Fruit fly (Drosophila melanogaster) whole organism, embryonic: Measurements from ENCODE around the gene CG31313.
A peak's percentile ranks its signal among the peaks of the same experiment; 100 is the strongest.

ENCODE experiments used
- B-H1 ChIP-seq: fragments of 200-800 bp; sonication (Bioruptor generic); IDR thresholded peaks from 3 replicates; pipeline ENCODE4 v1.3.6; 2022; ENCODE audit warnings: missing biosample characterization, missing genetic modification characterization
- BtbVII ChIP-seq: fragments of 200-800 bp; sonication (Bioruptor generic); optimal IDR thresholded peaks from 3 replicates; lab custom pipeline; 2017; ENCODE audit warnings: missing biosample characterization, mild to moderate bottlenecking, missing genetic modification characterization
- CG10209 ChIP-seq: fragments of 200-800 bp; sonication (Bioruptor generic); optimal IDR thresholded peaks from 3 replicates; lab custom pipeline; 2017; ENCODE audit warnings: missing biosample characterization, mild to moderate bottlenecking, missing genetic modification characterization, missing genetic modification reagents
- CG10431 ChIP-seq: fragments of 200-800 bp; sonication (Bioruptor generic); optimal IDR thresholded peaks from 3 replicates; lab custom pipeline; 2018; ENCODE audit warnings: missing biosample characterization, mild to moderate bottlenecking, missing genetic modification characterization
- CG10979 ChIP-seq: fragments of 200-800 bp; sonication (Bioruptor generic); optimal IDR thresholded peaks from 2 replicates; lab custom pipeline; 2018; ENCODE audit warnings: missing biosample characterization, mild to moderate bottlenecking, missing genetic modification characterization, moderate library complexity
- CG15696 ChIP-seq: fragments of 200-800 bp; sonication (Bioruptor generic); optimal IDR thresholded peaks from 2 replicates; lab custom pipeline; 2019; ENCODE audit warnings: missing biosample characterization, mild to moderate bottlenecking, missing genetic modification characterization, moderate library complexity
- CG16815 ChIP-seq: fragments of 200-800 bp; sonication (Bioruptor generic); optimal IDR thresholded peaks from 3 replicates; lab custom pipeline; 2017; ENCODE audit warnings: missing biosample characterization, mild to moderate bottlenecking, missing genetic modification characterization
- CG16863 ChIP-seq: fragments of 200-800 bp; sonication (Bioruptor generic); optimal IDR thresholded peaks from 3 replicates; lab custom pipeline; 2016; ENCODE audit warnings: missing biosample characterization, missing genetic modification characterization
- CG17361 ChIP-seq: fragments of 200-800 bp; sonication (Bioruptor generic); IDR thresholded peaks from 3 replicates; pipeline ENCODE4 v1.3.6; 2022; ENCODE audit warnings: missing biosample characterization, missing genetic modification characterization
- CG17802 ChIP-seq: fragments of 200-800 bp; sonication (Bioruptor generic); optimal IDR thresholded peaks from 2 replicates; lab custom pipeline; 2018; ENCODE audit warnings: missing biosample characterization, mild to moderate bottlenecking, missing genetic modification characterization, moderate library complexity
- CG1792 ChIP-seq: fragments of 200-800 bp; sonication (Bioruptor generic); optimal IDR thresholded peaks from 2 replicates; lab custom pipeline; 2016; ENCODE audit warnings: missing biosample characterization, missing genetic modification characterization
- CG1832 ChIP-seq: fragments of 200-800 bp; sonication (Bioruptor generic); optimal IDR thresholded peaks from 2 replicates; lab custom pipeline; 2017; ENCODE audit warnings: missing biosample characterization, mild to moderate bottlenecking, missing genetic modification characterization, inconsistent platforms
- CG18476 ChIP-seq: fragments of 200-800 bp; sonication (Bioruptor generic); optimal IDR thresholded peaks from 2 replicates; lab custom pipeline; 2016; ENCODE audit warnings: missing biosample characterization, mild to moderate bottlenecking, missing genetic modification characterization
- CG2116 ChIP-seq: fragments of 200-800 bp; sonication (Bioruptor generic); optimal IDR thresholded peaks from 3 replicates; lab custom pipeline; 2018; ENCODE audit warnings: missing biosample characterization, mild to moderate bottlenecking, missing genetic modification characterization
- CG33557 ChIP-seq: fragments of 200-800 bp; sonication (Bioruptor generic); optimal IDR thresholded peaks from 2 replicates; lab custom pipeline; 2019; ENCODE audit warnings: missing biosample characterization, mild to moderate bottlenecking, missing genetic modification characterization, moderate library complexity
- CG43689 ChIP-seq: fragments of 200-800 bp; sonication (Bioruptor generic); IDR thresholded peaks from 2 replicates; pipeline ENCODE4 v1.3.6; 2022; ENCODE audit warnings: missing biosample characterization, missing genetic modification characterization
- CG4730 ChIP-seq: fragments of 200-800 bp; sonication (Bioruptor generic); IDR thresholded peaks from 2 replicates; pipeline ENCODE4 v1.3.6; 2022; ENCODE audit warnings: missing biosample characterization, missing genetic modification characterization
- CG6175 ChIP-seq: fragments of 200-800 bp; sonication (Bioruptor generic); IDR thresholded peaks from 3 replicates; pipeline ENCODE4 v1.3.6; 2022; ENCODE audit warnings: missing biosample characterization, missing genetic modification characterization
- CG6272 ChIP-seq: fragments of 200-800 bp; sonication (Bioruptor generic); IDR thresholded peaks from 2 replicates; pipeline ENCODE4 v1.3.6; 2022; ENCODE audit warnings: missing biosample characterization, missing genetic modification characterization
- CG6654 ChIP-seq: fragments of 200-800 bp; sonication (Bioruptor generic); optimal IDR thresholded peaks from 2 replicates; lab custom pipeline; 2017; ENCODE audit warnings: missing biosample characterization, mild to moderate bottlenecking, missing genetic modification characterization
- CG6689 ChIP-seq: fragments of 200-800 bp; sonication (Bioruptor generic); IDR thresholded peaks from 2 replicates; pipeline ENCODE4 v1.3.6; 2022; ENCODE audit warnings: missing biosample characterization, missing genetic modification characterization
- CG6791 ChIP-seq: fragments of 200-800 bp; sonication (Bioruptor generic); IDR thresholded peaks from 3 replicates; pipeline ENCODE4 v1.3.6; 2022; ENCODE audit warnings: missing biosample characterization, missing genetic modification characterization; ENCODE audit not compliant: partially characterized antibody
- CG6813 ChIP-seq: fragments of 200-800 bp; sonication (Bioruptor generic); optimal IDR thresholded peaks from 2 replicates; lab custom pipeline; 2017; ENCODE audit warnings: missing biosample characterization, missing genetic modification characterization, mild to moderate bottlenecking, moderate library complexity, missing genetic modification reagents
- CG6854 ChIP-seq: fragments of 200-800 bp; sonication (Bioruptor generic); optimal IDR thresholded peaks from 3 replicates; lab custom pipeline; 2017; ENCODE audit warnings: missing biosample characterization, mild to moderate bottlenecking, missing genetic modification characterization
- CG7372 ChIP-seq: fragments of 200-800 bp; sonication (Bioruptor generic); IDR thresholded peaks from 2 replicates; pipeline ENCODE4 v1.3.6; 2022; ENCODE audit warnings: missing biosample characterization, missing genetic modification characterization
- CG8290 ChIP-seq, 3 experiments: fragments of 200-800 bp; sonication (Bioruptor generic); optimal IDR thresholded peaks; 2 replicates each; lab custom pipeline; 2016 to 2019; ENCODE audit warnings: missing biosample characterization in 3 of 3, missing genetic modification characterization in 3 of 3, mild to moderate bottlenecking in 2 of 3, moderate library complexity in 1 of 3
- E2f1 ChIP-seq: fragments of 200-800 bp; sonication (Bioruptor generic); IDR thresholded peaks from 2 replicates; pipeline ENCODE4 v1.3.6; 2022; ENCODE audit warnings: missing biosample characterization, missing genetic modification characterization
- H2.0 ChIP-seq: fragments of 200-800 bp; sonication (Bioruptor generic); IDR thresholded peaks from 2 replicates; pipeline ENCODE4 v1.3.6; 2022; ENCODE audit warnings: missing biosample characterization, missing genetic modification characterization
- HLH54F ChIP-seq: fragments of 200-800 bp; sonication (Bioruptor generic); optimal IDR thresholded peaks from 3 replicates; lab custom pipeline; 2016; ENCODE audit warnings: missing biosample characterization, missing genetic modification characterization
- MBD-R2 ChIP-seq: fragments of 200-800 bp; sonication (Bioruptor generic); IDR thresholded peaks from 2 replicates; pipeline ENCODE4 v1.3.6; 2022; ENCODE audit warnings: missing biosample characterization, missing genetic modification characterization
- NC2β ChIP-seq: fragments of 200-800 bp; sonication (Bioruptor generic); optimal IDR thresholded peaks from 2 replicates; lab custom pipeline; 2016; ENCODE audit warnings: missing biosample characterization, missing genetic modification characterization
- NFAT ChIP-seq: fragments of 200-800 bp; sonication (Bioruptor generic); IDR thresholded peaks from 2 replicates; pipeline ENCODE4 v1.3.6; 2022; ENCODE audit warnings: missing biosample characterization, missing genetic modification characterization
- Side ChIP-seq: fragments of 200-800 bp; sonication (Bioruptor generic); optimal IDR thresholded peaks from 2 replicates; lab custom pipeline; 2016; ENCODE audit warnings: missing biosample characterization, missing genetic modification characterization
- YL-1 ChIP-seq: fragments of 200-800 bp; sonication (Bioruptor generic); optimal IDR thresholded peaks from 3 replicates; lab custom pipeline; 2017; ENCODE audit warnings: missing biosample characterization, mild to moderate bottlenecking, missing genetic modification characterization
- bowl ChIP-seq: fragments of 200-800 bp; sonication (Bioruptor generic); IDR thresholded peaks from 2 replicates; pipeline ENCODE4 v1.3.6; 2022; ENCODE audit warnings: missing biosample characterization, missing genetic modification characterization
- cato ChIP-seq: fragments of 200-800 bp; sonication (Bioruptor generic); optimal IDR thresholded peaks from 2 replicates; lab custom pipeline; 2016; ENCODE audit warnings: missing biosample characterization, missing genetic modification characterization, borderline replicate concordance
- ci ChIP-seq: fragments of 200-800 bp; sonication (Bioruptor generic); IDR thresholded peaks from 3 replicates; pipeline ENCODE4 v1.3.6; 2022; ENCODE audit warnings: missing biosample characterization, missing genetic modification characterization
- dan ChIP-seq: fragments of 200-800 bp; sonication (Bioruptor generic); IDR thresholded peaks from 2 replicates; pipeline ENCODE4 v1.3.6; 2022; ENCODE audit warnings: missing biosample characterization, missing genetic modification characterization
- dmrt11E ChIP-seq: fragments of 200-800 bp; sonication (Bioruptor generic); optimal IDR thresholded peaks from 3 replicates; lab custom pipeline; 2018; ENCODE audit warnings: missing biosample characterization, mild to moderate bottlenecking, missing genetic modification characterization, moderate library complexity
- eve ChIP-seq, 2 experiments: fragments of >200 bp; optimal IDR thresholded peaks; 2 replicates each; lab custom pipeline; 2017; ENCODE audit warnings: missing biosample characterization in 2 of 2, missing genetic modification characterization in 2 of 2
- klu ChIP-seq: fragments of 200-800 bp; sonication (Bioruptor generic); IDR thresholded peaks from 2 replicates; pipeline ENCODE4 v1.3.6; 2022; ENCODE audit warnings: missing biosample characterization, missing genetic modification characterization
- onecut ChIP-seq: fragments of 200-800 bp; sonication (Bioruptor generic); IDR thresholded peaks from 2 replicates; pipeline ENCODE4 v1.3.6; 2022; ENCODE audit warnings: missing biosample characterization, missing genetic modification characterization
- otp ChIP-seq: fragments of 200-800 bp; sonication (Bioruptor generic); IDR thresholded peaks from 3 replicates; pipeline ENCODE4, ENCODE4 v1.3.6; 2022; ENCODE audit warnings: missing biosample characterization, missing genetic modification characterization
- shn ChIP-seq: fragments of 200-800 bp; sonication (Bioruptor generic); optimal IDR thresholded peaks from 3 replicates; lab custom pipeline; 2016; ENCODE audit warnings: missing biosample characterization, missing genetic modification characterization
- slbo ChIP-seq: fragments of 200-800 bp; sonication (Bioruptor generic); IDR thresholded peaks from 2 replicates; pipeline ENCODE4 v1.3.6; 2022; ENCODE audit warnings: missing biosample characterization, missing genetic modification characterization
- slp2 ChIP-seq: fragments of 200-800 bp; sonication (Bioruptor generic); optimal IDR thresholded peaks from 2 replicates; lab custom pipeline; 2016; ENCODE audit warnings: missing biosample characterization, missing genetic modification characterization
- so ChIP-seq: fragments of 200-800 bp; sonication (Bioruptor generic); IDR thresholded peaks from 3 replicates; pipeline ENCODE4 v1.3.6; 2022; ENCODE audit warnings: missing biosample characterization, missing genetic modification characterization
- stwl ChIP-seq: fragments of 200-800 bp; sonication (Bioruptor generic); optimal IDR thresholded peaks from 3 replicates; lab custom pipeline; 2018; ENCODE audit warnings: missing biosample characterization, mild to moderate bottlenecking, missing genetic modification characterization, moderate library complexity
- wdn ChIP-seq: fragments of 200-800 bp; sonication (Bioruptor generic); IDR thresholded peaks from 2 replicates; pipeline ENCODE4 v1.3.6; 2022; ENCODE audit warnings: missing biosample characterization, missing genetic modification characterization

The CG31313 gene

DNA sequence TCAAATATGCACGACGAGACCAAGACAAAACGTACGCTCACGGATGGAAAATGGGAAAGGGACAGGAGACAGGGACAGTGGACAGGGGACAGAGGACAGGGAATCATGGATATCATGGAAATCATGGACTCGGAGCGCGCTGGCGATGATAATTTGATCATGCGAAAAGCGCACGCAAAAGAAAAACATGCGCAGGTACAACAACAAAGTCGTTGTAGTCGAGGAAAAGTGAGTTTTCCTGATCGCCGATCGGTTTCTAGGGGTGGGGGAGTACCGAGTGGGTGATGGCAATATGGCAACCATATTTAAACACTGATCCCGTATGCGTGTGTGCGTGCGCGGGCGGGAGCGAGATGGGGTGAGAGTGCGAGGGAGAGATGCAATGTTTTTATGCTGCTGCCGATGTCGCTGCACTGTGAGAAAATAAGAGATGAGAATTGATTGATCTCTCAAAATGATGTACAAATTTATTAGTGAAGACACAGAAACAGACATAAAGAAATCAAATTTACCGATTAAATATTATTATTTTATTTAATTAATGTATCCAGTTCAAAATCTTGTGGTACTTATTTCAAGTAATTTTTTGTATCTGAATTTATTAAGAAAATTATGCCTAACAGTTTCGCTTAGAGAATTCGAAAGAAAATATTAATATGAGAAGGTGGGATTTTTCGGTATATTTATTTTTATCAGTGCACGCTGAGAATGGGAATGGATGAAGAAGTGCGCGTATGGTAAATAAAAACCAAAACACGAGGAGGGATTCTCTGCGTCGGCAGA lies 23.7 kb upstream of the CG31313 start (continued):
- TF ChIP-seq slbo (GFP tag; lab: Robert Waterston, UW) (no peak), dan (GFP tag; lab: Robert Waterston, UW) (peak; percentile 73), CG16815 (peak; percentile 93), stwl (tag; lab: Kevin White, UChicago) (peak; percentile 65), H2.0 (GFP tag; lab: Robert Waterston, UW) (0 out of 2 replicates have a peak, but pooled peaks have one; percentile 29), cato (GFP tag; lab: Kevin White, UChicago) (peak; percentile 73), slp2 (GFP tag; lab: Kevin White, UChicago) (peak; percentile 6), E2f1 (GFP tag; lab: Robert Waterston, UW) (peak; percentile 56), CG16863 (GFP tag; lab: Kevin White, UChicago) (peak; percentile 15), otp (GFP tag; lab: Robert Waterston, UW) (peak; percentile 77; the same call in 2 of the 3 replicates), CG4730 (GFP tag; lab: Robert Waterston, UW) (peak; percentile 56), CG1832 (GFP tag; lab: Kevin White, UChicago) (peak; percentile 67), HLH54F (GFP tag; lab: Kevin White, UChicago) (no peak), NFAT (GFP tag; lab: Robert Waterston, UW) (no peak), CG10431 (GFP tag; lab: Kevin White, UChicago) (peak; percentile 69), CG10209 (GFP tag; lab: Kevin White, UChicago) (peak; percentile 88), eve (GFP tag; optimal IDR thresholded peaks at IDR 0.05; lab: Kevin White, UChicago) (peak in 1 of 2 experiments; percentile 89), CG18476 (GFP tag; lab: Kevin White, UChicago) (peak; percentile 61), CG8290 (GFP tag; optimal IDR thresholded peaks at IDR 0.05; lab: Kevin White, UChicago) (peak; percentile 77), CG8290 (tag; optimal IDR thresholded peaks at IDR 0.05; lab: Kevin White, UChicago) (peak in 1 of 2 experiments; percentile 77), CG10979 (tag; lab: Kevin White, UChicago) (peak; percentile 98), CG6689 (GFP tag; lab: Robert Waterston, UW) (peak; percentile 85), CG6791 (GFP tag; lab: Robert Waterston, UW) (no peak), CG33557 (peak; percentile 98), wdn (GFP tag; lab: Robert Waterston, UW) (no peak), CG1792 (GFP tag; lab: Kevin White, UChicago) (no peak), YL-1 (peak; percentile 64), CG7372 (GFP tag; lab: Robert Waterston, UW) (peak; percentile 37; the same call in 1 of the 2 replicates), Side (GFP tag; lab: Kevin White, UChicago) (peak; percentile 25), CG6854 (GFP tag; lab: Kevin White, UChicago) (no peak), ci (GFP tag; lab: Robert Waterston, UW) (peak; percentile 62; the same call in 1 of the 3 replicates), NC2β (GFP tag; lab: Kevin White, UChicago) (peak; percentile 1), CG6175 (GFP tag; lab: Robert Waterston, UW) (no peak), CG15696 (tag; lab: Kevin White, UChicago) (peak; percentile 98), BtbVII (peak; percentile 64), shn (GFP tag; lab: Kevin White, UChicago) (no peak), CG6813 (GFP tag; lab: Kevin White, UChicago) (peak; percentile 74), CG17802 (tag; lab: Kevin White, UChicago) (peak; percentile 39), CG6272 (GFP tag; lab: Robert Waterston, UW) (0 out of 2 replicates have a peak, but pooled peaks have one; percentile 20), dmrt11E (tag; lab: Kevin White, UChicago) (peak; percentile 99), CG43689 (GFP tag; lab: Robert Waterston, UW) (no peak), onecut (GFP tag; lab: Robert Waterston, UW) (peak; percentile 65), klu (GFP tag; lab: Robert Waterston, UW) (0 out of 2 replicates have a peak, but pooled peaks have one; percentile 24), CG2116 (peak; percentile 62), so (GFP tag; lab: Robert Waterston, UW) (peak; percentile 77; the same call in 2 of the 3 replicates), CG6654 (GFP tag; lab: Kevin White, UChicago) (peak; percentile 62), MBD-R2 (no peak), CG17361 (GFP tag; lab: Robert Waterston, UW) (peak; percentile 98), B-H1 (peak; percentile 40; the same call in 2 of the 3 replicates), bowl (GFP tag; lab: Robert Waterston, UW) (no peak)
